Fruit fly (Drosophila melanogaster): ENCODE measurements around the gene Cubn2.
A peak's percentile ranks its signal among the peaks of the same experiment; 100 is the strongest.

Gene Cubn2

dm6 chr3L:11833296-11833717 is 18.8 kb upstream of the Cubn2 start, which contains the start of gene CycA (continued):
- TF ChIP-seq gcm (GFP tag; optimal IDR thresholded peaks at IDR 0.05) (peak; percentile 28), tna (GFP tag; IDR thresholded peaks at IDR 0.05; ENCODE audit: partially characterized antibody) (peak; percentile 82), Fer3 (tag; optimal IDR thresholded peaks at IDR 0.05) (no peak), schlank (tag; optimal IDR thresholded peaks at IDR 0.05) (no peak), E2f2 (GFP tag; IDR thresholded peaks at IDR 0.05) (peak; percentile 100), CG10565 (GFP tag; optimal IDR thresholded peaks at IDR 0.05) (no peak), CG8281 (tag; optimal IDR thresholded peaks at IDR 0.05) (no peak), Meics (GFP tag; optimal IDR thresholded peaks at IDR 0.05) (no peak), CG13287 (GFP tag; IDR thresholded peaks at IDR 0.05; ENCODE audit: partially characterized antibody) (peak; percentile 90), Eip74EF (GFP tag; optimal IDR thresholded peaks at IDR 0.05) (no peak), klu (GFP tag; IDR thresholded peaks at IDR 0.05) (no peak), Lim3 (GFP tag; IDR thresholded peaks at IDR 0.05) (no peak), phol (tag; optimal IDR thresholded peaks at IDR 0.05) (peak; percentile 72), CG2889 (GFP tag; IDR thresholded peaks at IDR 0.05) (no peak), Adf1 (GFP tag; IDR thresholded peaks at IDR 0.05) (no peak), ranshi (GFP tag; IDR thresholded peaks at IDR 0.05) (0 out of 2 replicates have a peak, but pooled peaks have one; percentile 2), CG14965 (GFP tag; optimal IDR thresholded peaks at IDR 0.05; ENCODE audit: borderline replicate concordance) (no peak), CG15514 (GFP tag; optimal IDR thresholded peaks at IDR 0.05) (peak; percentile 66), gt (GFP tag; IDR thresholded peaks at IDR 0.05) (no peak), CG14050 (GFP tag; IDR thresholded peaks at IDR 0.05) (no peak), CG8388 (GFP tag; optimal IDR thresholded peaks at IDR 0.05) (no peak), CG4854 (GFP tag; optimal IDR thresholded peaks at IDR 0.05) (no peak), sim (GFP tag; IDR thresholded peaks at IDR 0.05) (no peak), fd64A (GFP tag; optimal IDR thresholded peaks at IDR 0.05) (no peak), zfh1 (GFP tag; IDR thresholded peaks at IDR 0.05) (no peak), sima (GFP tag; optimal IDR thresholded peaks at IDR 0.05) (no peak), Ssrp (tag; optimal IDR thresholded peaks at IDR 0.05) (no peak), scrt (GFP tag; optimal IDR thresholded peaks at IDR 0.05) (no peak), h (optimal IDR thresholded peaks at IDR 0.05) (no peak), Stat92E (GFP tag; optimal IDR thresholded peaks at IDR 0.05) (peak in 1 of 3 experiments; percentile 69), CG14710 (tag; optimal IDR thresholded peaks at IDR 0.05) (peak; percentile 79), caup (GFP tag; optimal IDR thresholded peaks at IDR 0.05; ENCODE audit: severe bottlenecking) (no peak), org-1 (GFP tag; optimal IDR thresholded peaks at IDR 0.05) (no peak), B-H1 (GFP tag; IDR thresholded peaks at IDR 0.05) (no peak), CG14441 (GFP tag; IDR thresholded peaks at IDR 0.05) (no peak), ro (GFP tag; IDR thresholded peaks at IDR 0.05) (no peak), CG12942 (GFP tag; optimal IDR thresholded peaks at IDR 0.05) (no peak), Scr (GFP tag; IDR thresholded peaks at IDR 0.05; ENCODE audit: partially characterized antibody) (peak; percentile 84), CG15073 (GFP tag; optimal IDR thresholded peaks at IDR 0.05) (no peak), unc-4 (GFP tag; IDR thresholded peaks at IDR 0.05; ENCODE audit: partially characterized antibody) (peak; percentile 85), CG2129 (GFP tag; IDR thresholded peaks at IDR 0.05; ENCODE audit: partially characterized antibody) (peak; percentile 50), shn (GFP tag; optimal IDR thresholded peaks at IDR 0.05) (peak; percentile 5), HmgD (GFP tag; optimal IDR thresholded peaks at IDR 0.05) (peak; percentile 10), CG12659 (GFP tag; optimal IDR thresholded peaks at IDR 0.05) (peak; percentile 52), Hr39 (optimal IDR thresholded peaks at IDR 0.05) (no peak), Drgx (GFP tag; IDR thresholded peaks at IDR 0.05) (no peak), Hey (tag; optimal IDR thresholded peaks at IDR 0.05) (no peak), Abd-B (GFP tag; optimal IDR thresholded peaks at IDR 0.05) (peak; percentile 41), Dad (GFP tag; optimal IDR thresholded peaks at IDR 0.05) (peak; percentile 23), CG4820 (GFP tag; optimal IDR thresholded peaks at IDR 0.05) (no peak), dati (GFP tag; IDR thresholded peaks at IDR 0.05) (no peak)
